Worm (Caenorhabditis elegans) whole organism, midembryonic: ENCODE measurements around the gene T27E4.7.
A peak's percentile ranks its signal among the peaks of the same experiment; 100 is the strongest.

Experiments
- T22C8.4 ChIP-seq: fragments of 200-800 bp; sonication (Bioruptor generic); IDR thresholded peaks from 2 replicates; pipeline ENCODE4 v1.3.6; 2022; ENCODE audit warnings: missing genetic modification characterization, missing compliant biosample characterization
- cog-1 ChIP-seq: sonication (generic microtip); optimal IDR thresholded peaks from 2 replicates; lab custom pipeline; 2016; ENCODE audit warnings: missing genetic modification characterization, missing compliant biosample characterization
- flt-1 ChIP-seq: fragments of 200-800 bp; sonication (Bioruptor generic); IDR thresholded peaks from 2 replicates; pipeline ENCODE4 v1.3.6; 2022; ENCODE audit warnings: missing genetic modification characterization, missing compliant biosample characterization
- klf-2 ChIP-seq: fragments of 200-800 bp; sonication (Bioruptor generic); conservative IDR thresholded peaks from 2 replicates; pipeline ENCODE4 v1.3.6; 2022; ENCODE audit warnings: missing genetic modification reagents, missing genetic modification characterization, missing compliant biosample characterization
- med-1 ChIP-seq: sonication (generic microtip); optimal IDR thresholded peaks from 2 replicates; lab custom pipeline; 2017; ENCODE audit warnings: missing genetic modification characterization, mild to moderate bottlenecking, missing compliant biosample characterization, antibody characterized with exemption, missing genetic modification reagents; ENCODE audit not compliant: insufficient read depth
- ref-1 ChIP-seq: fragments of 200-800 bp; sonication (Bioruptor generic); conservative IDR thresholded peaks from 2 replicates; pipeline ENCODE4 v1.3.6; 2022; ENCODE audit warnings: missing genetic modification reagents, missing genetic modification characterization, missing compliant biosample characterization
- tab-1 ChIP-seq: fragments of 200-800 bp; sonication (Bioruptor generic); IDR thresholded peaks from 2 replicates; pipeline ENCODE4 v1.3.6; 2022; ENCODE audit warnings: missing genetic modification characterization, missing compliant biosample characterization
- ztf-23 ChIP-seq: fragments of 200-800 bp; sonication (Bioruptor generic); IDR thresholded peaks from 2 replicates; pipeline ENCODE4 v1.3.6; 2022; ENCODE audit warnings: missing genetic modification reagents, missing genetic modification characterization, missing compliant biosample characterization
- ztf-29 ChIP-seq: fragments of 200-800 bp; sonication (Bioruptor generic); IDR thresholded peaks from 2 replicates; pipeline ENCODE4 v1.3.6; 2022; ENCODE audit warnings: missing genetic modification reagents, missing genetic modification characterization, missing compliant biosample characterization

The T27E4.7 gene

DNA sequence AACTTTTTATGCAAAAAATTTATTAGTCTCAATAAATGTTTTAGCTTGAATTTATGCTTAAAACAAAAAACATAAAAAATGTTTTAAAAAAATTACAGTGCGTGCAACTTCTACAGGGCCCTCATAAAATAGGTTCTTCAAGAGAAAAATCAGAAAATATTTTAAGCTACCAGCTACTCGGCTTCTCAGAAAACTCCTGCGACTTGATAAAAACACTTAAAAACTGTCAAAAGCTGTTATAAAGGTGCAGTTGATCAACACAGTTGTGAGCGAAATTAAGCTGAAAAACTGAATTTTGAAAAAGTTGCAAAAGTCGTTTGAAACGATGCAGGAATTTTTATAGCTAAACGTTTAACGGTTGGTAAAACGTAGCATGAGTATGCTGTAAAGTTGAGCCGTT, 12.6 kb upstream of the T27E4.7 start:
- TF ChIP-seq med-1 (GFP tag; lab: Kevin White, UChicago) (no peak), tab-1 (GFP tag; lab: Robert Waterston, UW) (no peak), klf-2 (GFP tag; lab: Robert Waterston, UW) (no peak), T22C8.4 (GFP tag; lab: Robert Waterston, UW) (no peak), cog-1 (tag; lab: Kevin White, UChicago) (no peak), flt-1 (GFP tag; lab: Robert Waterston, UW) (peak; percentile 42; the same call in 1 of the 2 replicates), ztf-29 (GFP tag; lab: Robert Waterston, UW) (no peak), ref-1 (GFP tag; lab: Robert Waterston, UW) (no peak), ztf-23 (0 out of 2 replicates have a peak, but pooled peaks have one; percentile 7)

DNA sequence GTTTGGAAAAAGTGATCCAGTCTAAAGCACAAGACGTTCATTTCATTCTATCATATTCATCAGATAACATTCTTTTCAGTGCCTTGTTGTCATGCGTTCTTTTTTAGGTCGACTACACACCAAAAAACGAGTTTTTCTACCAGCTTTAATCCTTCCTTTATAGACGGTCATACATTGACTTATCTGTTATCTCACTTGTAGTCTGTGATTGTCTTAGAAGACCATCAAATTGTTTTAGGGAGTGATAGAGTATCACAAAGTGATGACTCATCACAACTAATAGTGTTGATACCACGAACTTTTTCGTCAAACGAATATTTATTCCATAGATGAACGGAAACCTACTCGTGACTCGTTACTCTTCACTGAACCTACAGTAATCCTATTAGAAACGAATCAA, 9.7 kb upstream of the T27E4.7 start:
- TF ChIP-seq ztf-23 (no peak), cog-1 (tag; lab: Kevin White, UChicago) (no peak), klf-2 (GFP tag; lab: Robert Waterston, UW) (no peak), T22C8.4 (GFP tag; lab: Robert Waterston, UW) (no peak), tab-1 (GFP tag; lab: Robert Waterston, UW) (no peak), ztf-29 (GFP tag; lab: Robert Waterston, UW) (no peak), ref-1 (GFP tag; lab: Robert Waterston, UW) (no peak), med-1 (GFP tag; lab: Kevin White, UChicago) (no peak)

ce11 chrV:9084252-9084651, 8.1 kb upstream of the T27E4.7 start:
- TF ChIP-seq T22C8.4 (GFP tag; lab: Robert Waterston, UW) (no peak), ztf-23 (no peak), med-1 (GFP tag; lab: Kevin White, UChicago) (no peak), tab-1 (GFP tag; lab: Robert Waterston, UW) (no peak), flt-1 (GFP tag; lab: Robert Waterston, UW) (no peak), cog-1 (tag; lab: Kevin White, UChicago) (no peak), ref-1 (GFP tag; lab: Robert Waterston, UW) (no peak), ztf-29 (GFP tag; lab: Robert Waterston, UW) (no peak), klf-2 (GFP tag; lab: Robert Waterston, UW) (no peak)

- no peak for TF ChIP-seq ztf-23
Observed at ce11 chrV:9082350-9082749, 6.2 kb upstream of the T27E4.7 start.

ce11 chrV:9081410-9081809, 5.3 kb upstream of the T27E4.7 start:
- TF ChIP-seq klf-2 (GFP tag; lab: Robert Waterston, UW) = no peak
- no peak for TF ChIP-seq ztf-29 (GFP tag; lab: Robert Waterston, UW)
- TF ChIP-seq ztf-23 = no peak
- no peak for TF ChIP-seq tab-1 (GFP tag; lab: Robert Waterston, UW)
- no peak for TF ChIP-seq med-1 (GFP tag; lab: Kevin White, UChicago)
- no peak for TF ChIP-seq T22C8.4 (GFP tag; lab: Robert Waterston, UW)
- no peak for TF ChIP-seq cog-1 (tag; lab: Kevin White, UChicago)
- TF ChIP-seq ref-1 (GFP tag; lab: Robert Waterston, UW) = no peak
- no peak for TF ChIP-seq flt-1 (GFP tag; lab: Robert Waterston, UW)

- TF ChIP-seq flt-1 (GFP tag; lab: Robert Waterston, UW) (no peak), tab-1 (GFP tag; lab: Robert Waterston, UW) (no peak), ztf-23 (no peak)
Observed at ce11 chrV:9079965-9080432, 3.9 kb upstream of the T27E4.7 start.

DNA sequence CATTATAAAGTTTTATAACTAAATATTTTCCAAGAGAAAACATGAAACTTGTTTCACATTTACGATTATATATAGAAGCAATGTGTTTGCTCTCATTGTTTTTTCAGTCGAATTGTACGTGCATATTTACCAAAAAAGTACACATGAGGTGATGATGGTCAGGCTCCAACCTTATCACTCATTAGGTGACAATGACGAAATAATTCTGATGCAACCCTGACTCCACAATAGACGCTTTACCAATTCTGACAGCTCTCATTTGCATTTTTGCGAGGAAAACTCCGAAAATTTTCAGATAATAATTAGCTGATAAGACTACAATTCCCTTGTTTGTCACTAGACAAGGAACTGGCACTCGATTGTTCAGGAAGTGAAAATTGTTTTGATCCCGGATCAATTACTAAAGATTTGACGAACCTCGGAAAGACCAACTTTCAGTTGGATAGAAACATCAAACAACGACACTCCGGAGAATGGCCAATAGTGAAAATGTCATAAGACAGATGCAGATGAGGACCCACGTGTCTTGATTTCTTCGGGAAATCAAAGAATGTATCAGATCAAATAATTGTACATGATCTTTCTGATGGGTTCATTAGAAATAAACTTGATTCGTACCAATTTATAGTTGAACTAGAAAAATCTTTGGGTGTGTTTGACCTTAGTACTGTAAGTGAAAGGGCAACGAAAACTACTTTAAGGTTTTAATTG, 2.8 kb upstream of the T27E4.7 start:
- TF ChIP-seq ref-1 (GFP tag; lab: Robert Waterston, UW) (no peak), T22C8.4 (GFP tag; lab: Robert Waterston, UW) (no peak), tab-1 (GFP tag; lab: Robert Waterston, UW) (no peak), klf-2 (GFP tag; lab: Robert Waterston, UW) (no peak), ztf-23 (no peak), cog-1 (tag; lab: Kevin White, UChicago) (no peak), med-1 (GFP tag; lab: Kevin White, UChicago) (no peak), flt-1 (GFP tag; lab: Robert Waterston, UW) (no peak), ztf-29 (GFP tag; lab: Robert Waterston, UW) (no peak)

ce11 chrV:9078067-9078581, 2.0 kb upstream of the T27E4.7 start:
- TF ChIP-seq ref-1 (GFP tag; lab: Robert Waterston, UW) = no peak
- no peak for TF ChIP-seq flt-1 (GFP tag; lab: Robert Waterston, UW)
- no peak for TF ChIP-seq T22C8.4 (GFP tag; lab: Robert Waterston, UW)
- TF ChIP-seq med-1 (GFP tag; lab: Kevin White, UChicago) = no peak
- no peak for TF ChIP-seq klf-2 (GFP tag; lab: Robert Waterston, UW)
- TF ChIP-seq ztf-29 (GFP tag; lab: Robert Waterston, UW) = no peak
- no peak for TF ChIP-seq cog-1 (tag; lab: Kevin White, UChicago)
- no peak for TF ChIP-seq ztf-23
- no peak for TF ChIP-seq tab-1 (GFP tag; lab: Robert Waterston, UW)

DNA sequence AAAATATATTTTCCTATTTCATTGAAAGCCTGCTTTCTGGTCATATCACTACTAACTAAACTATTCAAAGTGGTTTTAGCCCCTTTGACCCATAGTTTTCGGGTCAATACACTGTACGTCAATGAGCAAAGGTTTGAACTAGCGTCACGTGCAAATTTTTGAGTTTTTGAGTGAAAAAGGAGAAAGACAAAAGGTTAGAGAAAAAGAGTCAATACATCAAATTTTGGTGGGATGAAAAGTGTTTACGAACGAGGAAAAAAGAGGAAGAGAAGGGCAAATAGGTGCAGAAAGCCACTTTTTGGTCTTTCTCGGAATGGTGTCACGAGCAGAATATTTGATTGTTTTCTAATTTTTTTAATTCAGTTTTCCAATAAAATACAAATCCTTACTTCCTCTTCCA, 295 bp downstream of the T27E4.7 start:
- no peak for TF ChIP-seq cog-1 (tag; lab: Kevin White, UChicago)
- TF ChIP-seq med-1 (GFP tag; lab: Kevin White, UChicago) = no peak
- TF ChIP-seq ref-1 (GFP tag; lab: Robert Waterston, UW) = no peak
- no peak for TF ChIP-seq ztf-29 (GFP tag; lab: Robert Waterston, UW)
- TF ChIP-seq ztf-23 = no peak
- TF ChIP-seq klf-2 (GFP tag; lab: Robert Waterston, UW) = no peak
- no peak for TF ChIP-seq tab-1 (GFP tag; lab: Robert Waterston, UW)
- no peak for TF ChIP-seq flt-1 (GFP tag; lab: Robert Waterston, UW)
- no peak for TF ChIP-seq T22C8.4 (GFP tag; lab: Robert Waterston, UW)
